Comparison of ENCODE assay signal across 1 fruit fly cellular context in the genomic region with DNA sequence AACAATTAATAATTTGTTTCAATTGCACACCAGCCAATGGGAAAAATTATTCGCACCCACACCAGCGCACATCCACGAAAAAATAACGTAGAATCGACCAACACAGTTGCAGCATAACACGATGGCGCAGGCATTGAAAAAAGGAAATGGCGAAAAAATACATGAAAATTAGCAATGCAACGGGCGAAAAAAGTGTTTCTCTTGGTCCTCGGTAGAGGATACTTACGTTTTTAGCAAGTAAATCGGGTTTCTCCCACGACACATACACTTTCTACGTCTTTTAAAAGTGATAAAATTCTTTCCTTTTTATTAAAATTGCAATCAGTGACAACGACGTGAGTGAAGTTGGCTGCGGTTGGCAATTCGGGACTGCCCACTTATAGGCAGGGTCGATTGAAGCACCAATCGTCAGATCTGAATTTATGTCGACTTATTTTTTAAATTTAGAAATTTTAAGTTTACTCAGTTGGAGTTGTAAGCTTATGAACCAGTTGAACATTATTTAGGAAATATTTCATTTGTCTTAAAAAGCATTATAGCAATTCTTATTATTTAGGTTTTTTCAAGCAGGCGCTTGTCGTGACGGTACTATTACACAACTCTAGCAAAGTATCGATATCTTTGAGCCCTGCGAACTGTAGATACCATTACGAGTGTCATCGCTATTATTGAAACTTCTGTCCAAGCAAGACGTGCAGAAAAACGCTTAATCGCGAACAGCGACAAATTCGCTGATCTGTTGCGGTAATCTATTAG.
A peak's percentile ranks its signal among the peaks of the same experiment; 100 is the strongest.
TF ChIP-seq lines count a peak whose summit lies in the region.

A gene (minus strand): TSS at position 352 of the 756 bp plus-strand sequence.
A gene (plus strand): TSS at position 661 of the 756 bp plus-strand sequence.

TF ChIP-seq in whole organism, embryonic, 481 proteins besides CTCF, POLR2A, EP300 and RAD21 (continued from another document and continues in another):
- peak; percentile 91 for TF ChIP-seq vvl (GFP tag; IDR thresholded peaks at IDR 0.05; lab: Robert Waterston, UW)
- TF ChIP-seq az2 (GFP tag; optimal IDR thresholded peaks at IDR 0.05; lab: Kevin White, UChicago), result peak; percentile 83
- peak; percentile 97 for TF ChIP-seq CG7987 (GFP tag; optimal IDR thresholded peaks at IDR 0.05; lab: Kevin White, UChicago)
- peak; percentile 67; the same call in 1 of the 2 replicates for TF ChIP-seq peb (GFP tag; IDR thresholded peaks at IDR 0.05; lab: Robert Waterston, UW)
- TF ChIP-seq CG32532 (GFP tag; IDR thresholded peaks at IDR 0.05; lab: Robert Waterston, UW), result peak; percentile 89
- peak; percentile 87 for TF ChIP-seq CG16815 (GFP tag; optimal IDR thresholded peaks at IDR 0.05; lab: Kevin White, UChicago)
- peak; percentile 93 for TF ChIP-seq CG8944 (GFP tag; optimal IDR thresholded peaks at IDR 0.05; lab: Kevin White, UChicago)
- peak; percentile 94 for TF ChIP-seq sens-2 (GFP tag; IDR thresholded peaks at IDR 0.05; lab: Robert Waterston, UW)
- peak; percentile 73 for TF ChIP-seq CG1603 (tag; optimal IDR thresholded peaks at IDR 0.05; lab: Kevin White, UChicago)
- peak; percentile 93 for TF ChIP-seq CG4424 (GFP tag; optimal IDR thresholded peaks at IDR 0.05; lab: Kevin White, UChicago)
- TF ChIP-seq fd102C (GFP tag; optimal IDR thresholded peaks at IDR 0.05; lab: Kevin White, UChicago), result peak; percentile 91
- peak; percentile 80 for TF ChIP-seq Jarid2 (GFP tag; optimal IDR thresholded peaks at IDR 0.05; lab: Kevin White, UChicago)
- peak; percentile 95 for TF ChIP-seq phol (tag; optimal IDR thresholded peaks at IDR 0.05; lab: Kevin White, UChicago)
- TF ChIP-seq Side (GFP tag; optimal IDR thresholded peaks at IDR 0.05; lab: Kevin White, UChicago), result peak; percentile 92
- TF ChIP-seq GATAe (GFP tag; conservative IDR thresholded peaks at IDR 0.05; lab: Robert Waterston, UW), result peak; percentile 62; the same call in 1 of the 2 replicates
- TF ChIP-seq CG9437 (GFP tag; optimal IDR thresholded peaks at IDR 0.05; lab: Kevin White, UChicago), result peak; percentile 97
- TF ChIP-seq CG13624 (GFP tag; optimal IDR thresholded peaks at IDR 0.05; lab: Kevin White, UChicago), result peak; percentile 98
- peak; percentile 97 for TF ChIP-seq CG13296 (GFP tag; optimal IDR thresholded peaks at IDR 0.05; lab: Kevin White, UChicago)
- TF ChIP-seq Spps (tag; optimal IDR thresholded peaks at IDR 0.05; lab: Kevin White, UChicago), result peak; percentile 82
- no peak for TF ChIP-seq br (optimal IDR thresholded peaks at IDR 0.05; lab: Kevin White, UChicago)
- TF ChIP-seq jing (GFP tag; optimal IDR thresholded peaks at IDR 0.05; lab: Kevin White, UChicago), result peak; percentile 69
- peak; percentile 88 for TF ChIP-seq Doc3 (GFP tag; IDR thresholded peaks at IDR 0.05; lab: Robert Waterston, UW; ENCODE audit: partially characterized antibody)
- TF ChIP-seq CG4360 (GFP tag; IDR thresholded peaks at IDR 0.05; lab: Robert Waterston, UW), result no peak
- peak; percentile 80 for TF ChIP-seq CG14667 (GFP tag; IDR thresholded peaks at IDR 0.05; lab: Robert Waterston, UW)
- peak; percentile 78 for TF ChIP-seq run (tag; optimal IDR thresholded peaks at IDR 0.05; lab: Kevin White, UChicago)
- TF ChIP-seq fru (optimal IDR thresholded peaks at IDR 0.05; lab: Kevin White, UChicago), result no peak
- peak; percentile 84 for TF ChIP-seq CG8388 (GFP tag; optimal IDR thresholded peaks at IDR 0.05; lab: Kevin White, UChicago)
- peak; percentile 90 for TF ChIP-seq wek (GFP tag; optimal IDR thresholded peaks at IDR 0.05; lab: Kevin White, UChicago)
- peak; percentile 82 for TF ChIP-seq unpg (GFP tag; optimal IDR thresholded peaks at IDR 0.05; lab: Kevin White, UChicago)
- peak; percentile 91 for TF ChIP-seq CG10267 (tag; optimal IDR thresholded peaks at IDR 0.05; lab: Kevin White, UChicago)
- peak; percentile 93 for TF ChIP-seq Rfx (GFP tag; IDR thresholded peaks at IDR 0.05; lab: Robert Waterston, UW)
- peak; percentile 95 for TF ChIP-seq nmo (GFP tag; optimal IDR thresholded peaks at IDR 0.05; lab: Kevin White, UChicago)
- peak; percentile 71; the same call in 2 of the 3 replicates for TF ChIP-seq CG11560 (tag; IDR thresholded peaks at IDR 0.05; lab: Robert Waterston, UW)
- peak; percentile 86 for TF ChIP-seq fd64A (GFP tag; optimal IDR thresholded peaks at IDR 0.05; lab: Kevin White, UChicago)
- TF ChIP-seq chinmo (GFP tag; IDR thresholded peaks at IDR 0.05; lab: Robert Waterston, UW; ENCODE audit: partially characterized antibody), result 0 out of 4 replicates have a peak, but pooled peaks have one; percentile 69
- TF ChIP-seq gro (GFP tag; optimal IDR thresholded peaks at IDR 0.05; lab: Kevin White, UChicago), result peak; percentile 93
- peak; percentile 80 for TF ChIP-seq CG18011 (GFP tag; optimal IDR thresholded peaks at IDR 0.05; lab: Kevin White, UChicago)
- peak; percentile 83 for TF ChIP-seq ac (GFP tag; optimal IDR thresholded peaks at IDR 0.05; lab: Kevin White, UChicago)
- peak; percentile 64 for TF ChIP-seq Deaf1 (tag; optimal IDR thresholded peaks at IDR 0.05; lab: Kevin White, UChicago)
- peak; percentile 60; the same call in 1 of the 2 replicates for TF ChIP-seq Taf1 (GFP tag; IDR thresholded peaks at IDR 0.05; lab: Robert Waterston, UW)
- peak; percentile 96 for TF ChIP-seq shn (GFP tag; optimal IDR thresholded peaks at IDR 0.05; lab: Kevin White, UChicago)
- peak; percentile 88 for TF ChIP-seq lmd (GFP tag; IDR thresholded peaks at IDR 0.05; lab: Robert Waterston, UW)
- TF ChIP-seq CG30431 (GFP tag; optimal IDR thresholded peaks at IDR 0.05; lab: Kevin White, UChicago), result peak; percentile 90
- TF ChIP-seq ase (GFP tag; IDR thresholded peaks at IDR 0.05; lab: Robert Waterston, UW), result peak; percentile 84
- peak; percentile 78 for TF ChIP-seq Nf-YB (GFP tag; optimal IDR thresholded peaks at IDR 0.05; lab: Kevin White, UChicago)
- peak; percentile 29; the same call in 1 of the 2 replicates for TF ChIP-seq crol (GFP tag; IDR thresholded peaks at IDR 0.05; lab: Robert Waterston, UW)
- TF ChIP-seq CG3407 (GFP tag; optimal IDR thresholded peaks at IDR 0.05; lab: Kevin White, UChicago), result peak; percentile 93
- TF ChIP-seq ken (GFP tag; IDR thresholded peaks at IDR 0.05; lab: Robert Waterston, UW), result peak; percentile 91
- peak; percentile 29 for TF ChIP-seq corto (GFP tag; optimal IDR thresholded peaks at IDR 0.05; lab: Kevin White, UChicago)
- peak; percentile 75 for TF ChIP-seq CG2129 (GFP tag; IDR thresholded peaks at IDR 0.05; lab: Robert Waterston, UW; ENCODE audit: partially characterized antibody)
- peak; percentile 84 for TF ChIP-seq CG17802 (tag; optimal IDR thresholded peaks at IDR 0.05; lab: Kevin White, UChicago)
- peak; percentile 92 for TF ChIP-seq pb (GFP tag; optimal IDR thresholded peaks at IDR 0.05; lab: Kevin White, UChicago)
- peak; percentile 88 for TF ChIP-seq gem (tag; optimal IDR thresholded peaks at IDR 0.05; lab: Kevin White, UChicago)
- peak; percentile 47; the same call in 1 of the 2 replicates for TF ChIP-seq Drgx (GFP tag; IDR thresholded peaks at IDR 0.05; lab: Robert Waterston, UW)
- TF ChIP-seq Rx (GFP tag; IDR thresholded peaks at IDR 0.05; lab: Robert Waterston, UW), result peak; percentile 87
- TF ChIP-seq CG17359 (tag; optimal IDR thresholded peaks at IDR 0.05; lab: Kevin White, UChicago), result peak; percentile 88
- peak; percentile 79 for TF ChIP-seq CG10979 (tag; optimal IDR thresholded peaks at IDR 0.05; lab: Kevin White, UChicago)
- peak; percentile 85 for TF ChIP-seq CG6683 (GFP tag; optimal IDR thresholded peaks at IDR 0.05; lab: Kevin White, UChicago)
- TF ChIP-seq Hr3 (GFP tag; optimal IDR thresholded peaks at IDR 0.05; lab: Kevin White, UChicago), result peak; percentile 90
- TF ChIP-seq schlank (tag; optimal IDR thresholded peaks at IDR 0.05; lab: Kevin White, UChicago), result peak; percentile 91
- TF ChIP-seq her (GFP tag; optimal IDR thresholded peaks at IDR 0.05; lab: Kevin White, UChicago), result peak; percentile 88
- peak; percentile 91 for TF ChIP-seq CG3995 (GFP tag; optimal IDR thresholded peaks at IDR 0.05; lab: Kevin White, UChicago)
- TF ChIP-seq Dp (GFP tag; optimal IDR thresholded peaks at IDR 0.05; lab: Kevin White, UChicago), result peak; percentile 41
- peak; percentile 73 for TF ChIP-seq oc (tag; optimal IDR thresholded peaks at IDR 0.05; lab: Kevin White, UChicago)
- peak; percentile 92 for TF ChIP-seq NK7.1 (GFP tag; optimal IDR thresholded peaks at IDR 0.05; lab: Kevin White, UChicago)
- TF ChIP-seq CG4854 (GFP tag; optimal IDR thresholded peaks at IDR 0.05; lab: Kevin White, UChicago), result peak; percentile 94
- peak; percentile 83 for TF ChIP-seq gce (GFP tag; IDR thresholded peaks at IDR 0.05; lab: Robert Waterston, UW)
- TF ChIP-seq CG9797 (GFP tag; optimal IDR thresholded peaks at IDR 0.05; lab: Kevin White, UChicago), result peak; percentile 73
- TF ChIP-seq E2f2 (GFP tag; IDR thresholded peaks at IDR 0.05; lab: Robert Waterston, UW), result peak; percentile 72
- TF ChIP-seq CG34422 (GFP tag; IDR thresholded peaks at IDR 0.05; lab: Robert Waterston, UW), result peak; percentile 88
- peak; percentile 89 for TF ChIP-seq CG2712 (tag; optimal IDR thresholded peaks at IDR 0.05; lab: Kevin White, UChicago)
- TF ChIP-seq CG4730 (GFP tag; IDR thresholded peaks at IDR 0.05; lab: Robert Waterston, UW), result peak; percentile 82
- peak; percentile 91 for TF ChIP-seq CG12071 (GFP tag; optimal IDR thresholded peaks at IDR 0.05; lab: Kevin White, UChicago)
- peak; percentile 74 for TF ChIP-seq dati (GFP tag; IDR thresholded peaks at IDR 0.05; lab: Robert Waterston, UW)
- TF ChIP-seq tin (GFP tag; optimal IDR thresholded peaks at IDR 0.05; lab: Kevin White, UChicago), result peak; percentile 90
- TF ChIP-seq lilli (GFP tag; optimal IDR thresholded peaks at IDR 0.05; lab: Kevin White, UChicago), result peak; percentile 94
- peak; percentile 94 to 99 for TF ChIP-seq Pdp1 (GFP tag; optimal IDR thresholded peaks at IDR 0.05; lab: Kevin White, UChicago)
- peak; percentile 91 for TF ChIP-seq Bdp1 (GFP tag; optimal IDR thresholded peaks at IDR 0.05; lab: Kevin White, UChicago)
- TF ChIP-seq ssp (GFP tag; IDR thresholded peaks at IDR 0.05; lab: Robert Waterston, UW), result peak; percentile 84
- TF ChIP-seq inv (GFP tag; IDR thresholded peaks at IDR 0.05; lab: Robert Waterston, UW; ENCODE audit: partially characterized antibody), result peak; percentile 87
- TF ChIP-seq Abd-B (GFP tag; optimal IDR thresholded peaks at IDR 0.05; lab: Kevin White, UChicago), result peak; percentile 90
- TF ChIP-seq tna (GFP tag; IDR thresholded peaks at IDR 0.05; lab: Robert Waterston, UW; ENCODE audit: partially characterized antibody), result no peak; the same call in 1 of the 2 replicates
- peak; percentile 85 for TF ChIP-seq CG1792 (GFP tag; optimal IDR thresholded peaks at IDR 0.05; lab: Kevin White, UChicago)
- TF ChIP-seq jumu (GFP tag; optimal IDR thresholded peaks at IDR 0.05; lab: Kevin White, UChicago), result peak; percentile 89
- peak; percentile 94 for TF ChIP-seq CG12391 (tag; optimal IDR thresholded peaks at IDR 0.05; lab: Kevin White, UChicago)
- peak; percentile 93 for TF ChIP-seq ems (GFP tag; optimal IDR thresholded peaks at IDR 0.05; lab: Kevin White, UChicago)
- TF ChIP-seq CG15073 (GFP tag; optimal IDR thresholded peaks at IDR 0.05; lab: Kevin White, UChicago), result peak; percentile 57
- peak; percentile 74 for TF ChIP-seq CG14050 (GFP tag; IDR thresholded peaks at IDR 0.05; lab: Robert Waterston, UW)
- TF ChIP-seq CG17912 (GFP tag; optimal IDR thresholded peaks at IDR 0.05; lab: Kevin White, UChicago), result peak; percentile 98
- peak; percentile 80; the same call in 2 of the 3 replicates for TF ChIP-seq CG3726 (GFP tag; IDR thresholded peaks at IDR 0.05; lab: Robert Waterston, UW)
- peak; percentile 78 for TF ChIP-seq CG10959 (GFP tag; IDR thresholded peaks at IDR 0.05; lab: Robert Waterston, UW)
- TF ChIP-seq vnd (GFP tag; IDR thresholded peaks at IDR 0.05; lab: Robert Waterston, UW; ENCODE audit: partially characterized antibody), result peak; percentile 76
- TF ChIP-seq Max (GFP tag; optimal IDR thresholded peaks at IDR 0.05; lab: Kevin White, UChicago), result peak; percentile 96
- peak; percentile 89 for TF ChIP-seq Sry-β (GFP tag; optimal IDR thresholded peaks at IDR 0.05; lab: Kevin White, UChicago)
- TF ChIP-seq Lim3 (GFP tag; IDR thresholded peaks at IDR 0.05; lab: Robert Waterston, UW), result 0 out of 2 replicates have a peak, but pooled peaks have one; percentile 11
- TF ChIP-seq CG33557 (GFP tag; optimal IDR thresholded peaks at IDR 0.05; lab: Kevin White, UChicago), result peak; percentile 95
- peak; percentile 75 for TF ChIP-seq Dref (GFP tag; IDR thresholded peaks at IDR 0.05; lab: Robert Waterston, UW)
- TF ChIP-seq emc (GFP tag; optimal IDR thresholded peaks at IDR 0.05; lab: Kevin White, UChicago), result peak; percentile 89
- peak; percentile 57; the same call in 1 of the 3 replicates for TF ChIP-seq mld (GFP tag; IDR thresholded peaks at IDR 0.05; lab: Robert Waterston, UW; ENCODE audit: partially characterized antibody)
- peak; percentile 96 for TF ChIP-seq CG1233 (GFP tag; optimal IDR thresholded peaks at IDR 0.05; lab: Kevin White, UChicago)
- no peak for TF ChIP-seq hth (optimal IDR thresholded peaks at IDR 0.05; lab: Kevin White, UChicago)
- TF ChIP-seq zf30C (GFP tag; optimal IDR thresholded peaks at IDR 0.05; lab: Kevin White, UChicago), result peak; percentile 48
- peak; percentile 93 for TF ChIP-seq CG15011 (GFP tag; optimal IDR thresholded peaks at IDR 0.05; lab: Kevin White, UChicago)
- TF ChIP-seq Xrp1 (GFP tag; IDR thresholded peaks at IDR 0.05; lab: Robert Waterston, UW), result peak; percentile 80
- TF ChIP-seq bowl (GFP tag; IDR thresholded peaks at IDR 0.05; lab: Robert Waterston, UW), result peak; percentile 49; the same call in 1 of the 2 replicates
- no peak for TF ChIP-seq pita (GFP tag; optimal IDR thresholded peaks at IDR 0.05; lab: Kevin White, UChicago)
- peak; percentile 98 for TF ChIP-seq Sry-δ (GFP tag; optimal IDR thresholded peaks at IDR 0.05; lab: Kevin White, UChicago)
- peak; percentile 91 for TF ChIP-seq Antp (GFP tag; optimal IDR thresholded peaks at IDR 0.05; lab: Kevin White, UChicago)
- TF ChIP-seq CG31441 (GFP tag; IDR thresholded peaks at IDR 0.05; lab: Robert Waterston, UW), result peak; percentile 90
- TF ChIP-seq CG10565 (GFP tag; optimal IDR thresholded peaks at IDR 0.05; lab: Kevin White, UChicago), result peak; percentile 79
- peak; percentile 95 for TF ChIP-seq Dad (GFP tag; optimal IDR thresholded peaks at IDR 0.05; lab: Kevin White, UChicago)
- peak; percentile 80; the same call in 2 of the 3 replicates for TF ChIP-seq C15 (GFP tag; IDR thresholded peaks at IDR 0.05; lab: Robert Waterston, UW)
- peak; percentile 87 for TF ChIP-seq Dek (tag; optimal IDR thresholded peaks at IDR 0.05; lab: Kevin White, UChicago)
- peak; percentile 73 for TF ChIP-seq CG8765 (GFP tag; IDR thresholded peaks at IDR 0.05; lab: Robert Waterston, UW)
- TF ChIP-seq Doc2 (GFP tag; IDR thresholded peaks at IDR 0.05; lab: Robert Waterston, UW), result peak; percentile 62; the same call in 1 of the 2 replicates
- peak; percentile 74; the same call in 1 of the 2 replicates for TF ChIP-seq wdn (GFP tag; IDR thresholded peaks at IDR 0.05; lab: Robert Waterston, UW)
- TF ChIP-seq CG6791 (GFP tag; IDR thresholded peaks at IDR 0.05; lab: Robert Waterston, UW; ENCODE audit: partially characterized antibody), result peak; percentile 75
